Worm (Caenorhabditis elegans): ENCODE results near the gene gpx-2.

DNA sequence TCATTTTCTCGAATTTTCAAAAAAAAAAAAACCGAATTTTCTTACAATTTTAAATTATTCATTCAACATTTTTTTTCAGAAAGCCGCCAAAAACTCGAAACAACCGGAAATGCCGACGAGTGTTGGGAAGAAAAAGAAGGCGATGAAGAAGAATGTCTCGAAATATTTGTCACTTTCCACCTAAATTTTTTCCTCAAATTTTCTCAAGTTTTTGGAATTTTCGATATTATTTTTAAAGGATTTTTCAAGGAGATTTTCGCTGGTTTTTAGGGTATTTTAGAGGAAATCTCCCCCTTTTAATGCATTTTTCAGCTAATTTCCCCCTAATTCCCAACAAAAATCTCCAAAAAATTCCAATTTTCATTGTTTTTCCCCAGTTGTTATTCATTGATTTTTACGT lies 410 bp upstream of the gpx-2 start:
- TF ChIP-seq egl-44 (GFP tag; IDR thresholded peaks at IDR 0.05) = no peak
- TF ChIP-seq Y95B8A.8 (GFP tag; IDR thresholded peaks at IDR 0.05) = no peak
- no peak for TF ChIP-seq B0035.1 (tag; optimal IDR thresholded peaks at IDR 0.05)
- no peak for TF ChIP-seq nhr-179 (tag; optimal IDR thresholded peaks at IDR 0.05)
